Worm (Caenorhabditis elegans): Measurements from ENCODE around the gene nta-1.

nta-1 gene

ce11 chrII:3731723-3732122 lies 11.9 kb downstream of the nta-1 start, which contains the start of the genes sdz-12 and bath-31:
sdz-12 (minus strand) TSS chrII:3731823.
bath-31 (plus strand) TSS chrII:3731973.
- TF ChIP-seq nhr-76 (tag; optimal IDR thresholded peaks at IDR 0.05) (no peak), ceh-9 (tag; optimal IDR thresholded peaks at IDR 0.05) (no peak), unc-39 (tag; optimal IDR thresholded peaks at IDR 0.05) (no peak), elt-3 (tag; optimal IDR thresholded peaks at IDR 0.05) (no peak), nhr-12 (tag; optimal IDR thresholded peaks at IDR 0.05) (no peak), nhr-28 (tag; optimal IDR thresholded peaks at IDR 0.05) (no peak), zag-1 (tag; optimal IDR thresholded peaks at IDR 0.05) (no peak)

- no peak for TF ChIP-seq nhr-23 (tag; optimal IDR thresholded peaks at IDR 0.05)
- no peak for TF ChIP-seq nhr-28 (tag; optimal IDR thresholded peaks at IDR 0.05)
- TF ChIP-seq ztf-4 (tag; optimal IDR thresholded peaks at IDR 0.05), result no peak
- TF ChIP-seq ama-1 (optimal IDR thresholded peaks at IDR 0.05), result no peak
Measured at ce11 chrII:3727996-3728395, 15.6 kb downstream of the nta-1 start, which contains the start of gene C46E10.8. C46E10.8 (minus strand) TSS chrII:3728096.

- TF ChIP-seq ztf-4 (tag; optimal IDR thresholded peaks at IDR 0.05) (no peak), R02D3.7 (tag; optimal IDR thresholded peaks at IDR 0.05) (no peak), sea-2 (GFP tag; optimal IDR thresholded peaks at IDR 0.05) (no peak)
Measured at ce11 chrII:3724175-3724715, 19.4 kb downstream of the nta-1 start, which contains the start of gene C46E10.1. C46E10.1 (plus strand) TSS chrII:3724225.

ce11 chrII:3721016-3721415 lies 22.6 kb downstream of the nta-1 start, which contains the start of gene C46E10.3:
C46E10.3 (plus strand) TSS chrII:3721316.
- no peak for TF ChIP-seq unc-39 (tag; optimal IDR thresholded peaks at IDR 0.05)
- no peak for TF ChIP-seq aly-2 (tag; optimal IDR thresholded peaks at IDR 0.05)
- no peak for TF ChIP-seq zag-1 (tag; optimal IDR thresholded peaks at IDR 0.05)
- no peak for TF ChIP-seq tbx-2 (tag; optimal IDR thresholded peaks at IDR 0.05)
- TF ChIP-seq ceh-9 (tag; optimal IDR thresholded peaks at IDR 0.05), result no peak
- no peak for TF ChIP-seq nhr-25 (tag; optimal IDR thresholded peaks at IDR 0.05)
- no peak for TF ChIP-seq elt-1 (tag; optimal IDR thresholded peaks at IDR 0.05)
- no peak for TF ChIP-seq snpc-4 (tag; optimal IDR thresholded peaks at IDR 0.05)
- TF ChIP-seq eor-1 (tag; optimal IDR thresholded peaks at IDR 0.05), result no peak

- TF ChIP-seq nhr-12 (tag; optimal IDR thresholded peaks at IDR 0.05) (no peak), ztf-11 (tag; optimal IDR thresholded peaks at IDR 0.05) (no peak), nhr-25 (tag; optimal IDR thresholded peaks at IDR 0.05) (peak; percentile 45), ceh-82 (tag; optimal IDR thresholded peaks at IDR 0.05) (no peak), daf-12 (tag; optimal IDR thresholded peaks at IDR 0.05) (no peak), sea-2 (GFP tag; optimal IDR thresholded peaks at IDR 0.05) (no peak), fos-1 (tag; optimal IDR thresholded peaks at IDR 0.05) (no peak)
Measured at ce11 chrII:3716961-3717360, 26.7 kb downstream of the nta-1 start, which contains the start of gene fbxc-52. fbxc-52 (plus strand) TSS chrII:3717261.

- TF ChIP-seq unc-62 (GFP tag; optimal IDR thresholded peaks at IDR 0.05) (no peak), sea-2 (GFP tag; optimal IDR thresholded peaks at IDR 0.05) (no peak), daf-12 (tag; optimal IDR thresholded peaks at IDR 0.05) (no peak), elt-3 (tag; optimal IDR thresholded peaks at IDR 0.05) (no peak), nhr-237 (tag; optimal IDR thresholded peaks at IDR 0.05) (no peak), fos-1 (tag; optimal IDR thresholded peaks at IDR 0.05) (no peak), nhr-28 (tag; optimal IDR thresholded peaks at IDR 0.05) (no peak), ceh-82 (tag; optimal IDR thresholded peaks at IDR 0.05) (no peak), ceh-16 (tag; optimal IDR thresholded peaks at IDR 0.05) (no peak), mml-1 (tag; optimal IDR thresholded peaks at IDR 0.05) (no peak), tbx-2 (tag; optimal IDR thresholded peaks at IDR 0.05) (no peak)
Measured at ce11 chrII:3716455-3716854, 27.2 kb downstream of the nta-1 start, which contains the start of gene srh-99. srh-99 (minus strand) TSS chrII:3716555.

- TF ChIP-seq snpc-4 (tag; optimal IDR thresholded peaks at IDR 0.05), result no peak
- TF ChIP-seq nhr-12 (tag; optimal IDR thresholded peaks at IDR 0.05), result no peak
- TF ChIP-seq elt-2 (tag; optimal IDR thresholded peaks at IDR 0.05), result no peak
- TF ChIP-seq mml-1 (tag; optimal IDR thresholded peaks at IDR 0.05), result no peak
- TF ChIP-seq mdl-1 (tag; optimal IDR thresholded peaks at IDR 0.05), result no peak
- no peak for TF ChIP-seq R02D3.7 (tag; optimal IDR thresholded peaks at IDR 0.05)
- no peak for TF ChIP-seq eor-1 (tag; optimal IDR thresholded peaks at IDR 0.05)
- no peak for TF ChIP-seq jun-1 (tag; optimal IDR thresholded peaks at IDR 0.05)
- no peak for TF ChIP-seq egl-5 (tag; optimal IDR thresholded peaks at IDR 0.05)
- no peak for TF ChIP-seq nhr-77 (tag; optimal IDR thresholded peaks at IDR 0.05)
- no peak for TF ChIP-seq pha-4 (tag; optimal IDR thresholded peaks at IDR 0.05)
- no peak for TF ChIP-seq fkh-2 (tag; optimal IDR thresholded peaks at IDR 0.05)
- TF ChIP-seq fkh-10 (GFP tag; optimal IDR thresholded peaks at IDR 0.05), result no peak
- TF ChIP-seq daf-12 (tag; optimal IDR thresholded peaks at IDR 0.05), result no peak
Measured at ce11 chrII:3714595-3714994, 29.0 kb downstream of the nta-1 start, which contains the start of gene srh-100. srh-100 (minus strand) TSS chrII:3714695.

Data from whole organism, L3 larva.